Fruit fly (Drosophila melanogaster) whole organism, embryonic: ENCODE results near the gene bsh.

ENCODE experiments used
- Atf6 ChIP-seq: fragments of 200-800 bp; sonication (Bioruptor generic); IDR thresholded peaks from 2 replicates; pipeline ENCODE4 v1.3.6; 2022; ENCODE audit warnings: missing biosample characterization, missing genetic modification characterization
- Bdp1 ChIP-seq: fragments of 200-800 bp; sonication (Bioruptor generic); optimal IDR thresholded peaks from 3 replicates; lab custom pipeline; 2016; ENCODE audit warnings: missing biosample characterization, missing genetic modification characterization
- CG10267 ChIP-seq: fragments of 200-800 bp; sonication (Bioruptor generic); optimal IDR thresholded peaks from 2 replicates; lab custom pipeline; 2018; ENCODE audit warnings: missing biosample characterization, mild to moderate bottlenecking, missing genetic modification characterization, moderate library complexity
- CG10979 ChIP-seq: fragments of 200-800 bp; sonication (Bioruptor generic); optimal IDR thresholded peaks from 2 replicates; lab custom pipeline; 2018; ENCODE audit warnings: missing biosample characterization, mild to moderate bottlenecking, missing genetic modification characterization, moderate library complexity
- CG11560 ChIP-seq: fragments of 200-800 bp; sonication (Bioruptor generic); IDR thresholded peaks from 3 replicates; pipeline ENCODE4 v1.3.6; 2022; ENCODE audit warnings: missing biosample characterization, missing genetic modification characterization
- CG11696 ChIP-seq: fragments of 200-800 bp; sonication (Bioruptor generic); IDR thresholded peaks from 2 replicates; pipeline ENCODE4 v1.3.6; 2022; ENCODE audit warnings: missing biosample characterization, missing genetic modification characterization
- CG1233 ChIP-seq: fragments of 200-800 bp; sonication (Bioruptor generic); optimal IDR thresholded peaks from 4 replicates; lab custom pipeline; 2018; ENCODE audit warnings: missing biosample characterization, mild to moderate bottlenecking, missing genetic modification characterization
- CG12769 ChIP-seq: fragments of 200-800 bp; sonication (Bioruptor generic); optimal IDR thresholded peaks from 2 replicates; lab custom pipeline; 2019; ENCODE audit warnings: missing biosample characterization, mild to moderate bottlenecking, missing genetic modification characterization, moderate library complexity
- CG14441 ChIP-seq: fragments of 200-800 bp; sonication (Bioruptor generic); IDR thresholded peaks from 2 replicates; pipeline ENCODE4 v1.3.6; 2022; ENCODE audit warnings: missing biosample characterization, missing genetic modification characterization
- CG14965 ChIP-seq: fragments of 200-800 bp; sonication (Bioruptor generic); optimal IDR thresholded peaks from 2 replicates; lab custom pipeline; 2016; ENCODE audit warnings: missing biosample characterization, missing genetic modification characterization, borderline replicate concordance
- CG1603 ChIP-seq: fragments of 200-800 bp; sonication (Bioruptor generic); optimal IDR thresholded peaks from 2 replicates; lab custom pipeline; 2019; ENCODE audit warnings: missing biosample characterization, mild to moderate bottlenecking, missing genetic modification characterization, moderate library complexity
- CG17359 ChIP-seq: fragments of 200-800 bp; sonication (Bioruptor generic); optimal IDR thresholded peaks from 3 replicates; lab custom pipeline; 2018; ENCODE audit warnings: missing biosample characterization, mild to moderate bottlenecking, missing genetic modification characterization, moderate library complexity
- CG18619 ChIP-seq: fragments of 200-800 bp; sonication (Bioruptor generic); optimal IDR thresholded peaks from 3 replicates; lab custom pipeline; 2017; ENCODE audit warnings: missing biosample characterization, mild to moderate bottlenecking, missing genetic modification characterization
- CG2712 ChIP-seq: fragments of 200-800 bp; optimal IDR thresholded peaks from 3 replicates; lab custom pipeline; 2019; ENCODE audit warnings: missing biosample characterization, mild to moderate bottlenecking, missing genetic modification characterization, moderate library complexity
- CG30431 ChIP-seq: fragments of 200-800 bp; sonication (Bioruptor generic); optimal IDR thresholded peaks from 2 replicates; lab custom pipeline; 2017; ENCODE audit warnings: missing biosample characterization, missing genetic modification characterization
- CG31224 ChIP-seq: fragments of 200-800 bp; sonication (Bioruptor generic); IDR thresholded peaks from 2 replicates; pipeline ENCODE4 v1.3.6; 2022; ENCODE audit warnings: missing biosample characterization, missing genetic modification characterization
- CG33557 ChIP-seq: fragments of 200-800 bp; sonication (Bioruptor generic); optimal IDR thresholded peaks from 2 replicates; lab custom pipeline; 2019; ENCODE audit warnings: missing biosample characterization, mild to moderate bottlenecking, missing genetic modification characterization, moderate library complexity
- CG3995 ChIP-seq: fragments of 200-800 bp; sonication (Bioruptor generic); optimal IDR thresholded peaks from 3 replicates; lab custom pipeline; 2016; ENCODE audit warnings: missing biosample characterization, missing genetic modification characterization
- CG6272 ChIP-seq: fragments of 200-800 bp; sonication (Bioruptor generic); IDR thresholded peaks from 2 replicates; pipeline ENCODE4 v1.3.6; 2022; ENCODE audit warnings: missing biosample characterization, missing genetic modification characterization
- Dfd ChIP-seq, 2 experiments: fragments of >200 bp; optimal IDR thresholded peaks; 2 replicates each; lab custom pipeline; 2017; ENCODE audit warnings: missing biosample characterization in 2 of 2, missing genetic modification characterization in 2 of 2
- Doc3 ChIP-seq: fragments of 200-800 bp; sonication (Bioruptor generic); IDR thresholded peaks from 3 replicates; pipeline ENCODE4 v1.3.6; 2022; ENCODE audit warnings: missing biosample characterization, missing genetic modification characterization; ENCODE audit not compliant: partially characterized antibody
- Dref ChIP-seq: fragments of 200-800 bp; sonication (Bioruptor generic); IDR thresholded peaks from 2 replicates; pipeline ENCODE4 v1.3.6; 2022; ENCODE audit warnings: missing biosample characterization, missing genetic modification characterization
- Fer3 ChIP-seq: fragments of 200-800 bp; sonication (Bioruptor generic); optimal IDR thresholded peaks from 2 replicates; lab custom pipeline; 2018; ENCODE audit warnings: missing biosample characterization, mild to moderate bottlenecking, missing genetic modification characterization, moderate library complexity
- HLH4C ChIP-seq: fragments of 200-800 bp; sonication (Bioruptor generic); IDR thresholded peaks from 3 replicates; pipeline ENCODE4 v1.3.6; 2022; ENCODE audit warnings: missing biosample characterization, missing genetic modification characterization; ENCODE audit not compliant: partially characterized antibody
- Hmx ChIP-seq: fragments of 200-800 bp; sonication (Bioruptor generic); optimal IDR thresholded peaks from 2 replicates; lab custom pipeline; 2016; ENCODE audit warnings: missing biosample characterization, missing genetic modification characterization
- Max ChIP-seq: fragments of 200-800 bp; sonication (Bioruptor generic); optimal IDR thresholded peaks from 2 replicates; lab custom pipeline; 2016; ENCODE audit warnings: missing biosample characterization, mild to moderate bottlenecking, missing genetic modification characterization
- Med ChIP-seq: fragments of 200-800 bp; sonication (Bioruptor generic); peaks from one replicate; lab custom pipeline; 2016; ENCODE audit warnings: missing biosample characterization, missing genetic modification characterization, mild to moderate bottlenecking, inconsistent platforms, moderate library complexity
- Side ChIP-seq: fragments of 200-800 bp; sonication (Bioruptor generic); optimal IDR thresholded peaks from 2 replicates; lab custom pipeline; 2016; ENCODE audit warnings: missing biosample characterization, missing genetic modification characterization
- Sox102F ChIP-seq: fragments of 200-800 bp; sonication (Bioruptor generic); optimal IDR thresholded peaks from 2 replicates; lab custom pipeline; 2018; ENCODE audit warnings: missing biosample characterization, mild to moderate bottlenecking, missing genetic modification characterization, moderate library complexity
- Xrp1 ChIP-seq: fragments of 200-800 bp; sonication (Bioruptor generic); IDR thresholded peaks from 2 replicates; pipeline ENCODE4 v1.3.6; 2022; ENCODE audit warnings: missing biosample characterization, missing genetic modification characterization
- ap ChIP-seq: fragments of 200-800 bp; sonication (Bioruptor generic); IDR thresholded peaks from 2 replicates; pipeline ENCODE4 v1.3.6; 2022; ENCODE audit warnings: missing biosample characterization, missing genetic modification characterization
- ato ChIP-seq: fragments of 200-800 bp; sonication (Bioruptor generic); IDR thresholded peaks from 2 replicates; pipeline ENCODE4 v1.3.6; 2022; ENCODE audit warnings: missing biosample characterization, missing genetic modification characterization; ENCODE audit not compliant: partially characterized antibody
- bcd ChIP-seq: fragments of 200-800 bp; sonication (Bioruptor generic); optimal IDR thresholded peaks from 2 replicates; lab custom pipeline; 2017; ENCODE audit warnings: missing biosample characterization, mild to moderate bottlenecking, missing genetic modification characterization
- btn ChIP-seq: fragments of 200-800 bp; sonication (Bioruptor generic); optimal IDR thresholded peaks from 2 replicates; lab custom pipeline; 2016; ENCODE audit warnings: missing biosample characterization, missing genetic modification characterization
- crc ChIP-seq: fragments of 200-800 bp; sonication (Bioruptor generic); optimal IDR thresholded peaks from 2 replicates; lab custom pipeline; 2016; ENCODE audit warnings: missing biosample characterization, missing genetic modification characterization
- dati ChIP-seq: fragments of 200-800 bp; sonication (Bioruptor generic); IDR thresholded peaks from 2 replicates; pipeline ENCODE4 v1.3.6; 2022; ENCODE audit warnings: missing biosample characterization, missing genetic modification characterization
- dysf ChIP-seq: fragments of 200-800 bp; sonication (Bioruptor generic); IDR thresholded peaks from 3 replicates; pipeline ENCODE4 v1.3.6; 2022; ENCODE audit warnings: missing biosample characterization, missing genetic modification characterization
- fd3F ChIP-seq: fragments of 200-800 bp; sonication (Bioruptor generic); optimal IDR thresholded peaks from 2 replicates; lab custom pipeline; 2018; ENCODE audit warnings: missing biosample characterization, mild to moderate bottlenecking, missing genetic modification characterization, moderate library complexity
- jing ChIP-seq: fragments of 200-800 bp; sonication (Bioruptor generic); optimal IDR thresholded peaks from 2 replicates; lab custom pipeline; 2018; ENCODE audit warnings: missing biosample characterization, mild to moderate bottlenecking, missing genetic modification characterization
- lab ChIP-seq: fragments of 200-800 bp; sonication (Bioruptor generic); optimal IDR thresholded peaks from 3 replicates; lab custom pipeline; 2017; ENCODE audit warnings: missing biosample characterization, missing genetic modification characterization, mild to moderate bottlenecking, moderate library complexity, missing genetic modification reagents
- nmo ChIP-seq: fragments of 200-800 bp; sonication (Bioruptor generic); optimal IDR thresholded peaks from 2 replicates; lab custom pipeline; 2018; ENCODE audit warnings: missing biosample characterization, mild to moderate bottlenecking, missing genetic modification characterization, moderate library complexity
- phol ChIP-seq: fragments of 200-800 bp; sonication (Bioruptor generic); optimal IDR thresholded peaks from 3 replicates; lab custom pipeline; 2018; ENCODE audit warnings: missing biosample characterization, mild to moderate bottlenecking, missing genetic modification characterization, moderate library complexity
- shn ChIP-seq: fragments of 200-800 bp; sonication (Bioruptor generic); optimal IDR thresholded peaks from 3 replicates; lab custom pipeline; 2016; ENCODE audit warnings: missing biosample characterization, missing genetic modification characterization
- sna ChIP-seq: fragments of 200-800 bp; sonication (Bioruptor generic); IDR thresholded peaks from 2 replicates; pipeline ENCODE4 v1.3.6; 2022; ENCODE audit warnings: missing biosample characterization, missing genetic modification characterization; ENCODE audit not compliant: partially characterized antibody
- tgo ChIP-seq: fragments of 200-800 bp; sonication (Bioruptor generic); IDR thresholded peaks from 3 replicates; pipeline ENCODE4 v1.3.6; 2022; ENCODE audit warnings: missing biosample characterization, missing genetic modification characterization
- tio ChIP-seq: fragments of 200-800 bp; sonication (Bioruptor generic); optimal IDR thresholded peaks from 2 replicates; lab custom pipeline; 2017; ENCODE audit warnings: missing biosample characterization, missing genetic modification characterization, inconsistent platforms
- toy ChIP-seq: fragments of 200-800 bp; sonication (Bioruptor generic); IDR thresholded peaks from 2 replicates; pipeline ENCODE4 v1.3.6; 2022; ENCODE audit warnings: missing biosample characterization, missing genetic modification characterization
- usp ChIP-seq: fragments of >200 bp; optimal IDR thresholded peaks from 2 replicates; lab custom pipeline; 2017; ENCODE audit warnings: missing biosample characterization, missing genetic modification characterization
- yki ChIP-seq: fragments of >200 bp; optimal IDR thresholded peaks from 3 replicates; lab custom pipeline; 2018
- z ChIP-seq: fragments of 200-800 bp; sonication (Bioruptor generic); IDR thresholded peaks from 3 replicates; pipeline ENCODE4 v1.3.6; 2022; ENCODE audit warnings: missing biosample characterization, missing genetic modification characterization
- zen2 ChIP-seq: fragments of 200-800 bp; sonication (Bioruptor generic); IDR thresholded peaks from 3 replicates; pipeline ENCODE4 v1.3.6; 2022; ENCODE audit warnings: missing biosample characterization, missing genetic modification characterization; ENCODE audit not compliant: partially characterized antibody
- zf30C ChIP-seq: fragments of 200-800 bp; sonication (Bioruptor generic); optimal IDR thresholded peaks from 3 replicates; lab custom pipeline; 2018; ENCODE audit warnings: missing biosample characterization, mild to moderate bottlenecking, missing genetic modification characterization

Gene bsh

DNA sequence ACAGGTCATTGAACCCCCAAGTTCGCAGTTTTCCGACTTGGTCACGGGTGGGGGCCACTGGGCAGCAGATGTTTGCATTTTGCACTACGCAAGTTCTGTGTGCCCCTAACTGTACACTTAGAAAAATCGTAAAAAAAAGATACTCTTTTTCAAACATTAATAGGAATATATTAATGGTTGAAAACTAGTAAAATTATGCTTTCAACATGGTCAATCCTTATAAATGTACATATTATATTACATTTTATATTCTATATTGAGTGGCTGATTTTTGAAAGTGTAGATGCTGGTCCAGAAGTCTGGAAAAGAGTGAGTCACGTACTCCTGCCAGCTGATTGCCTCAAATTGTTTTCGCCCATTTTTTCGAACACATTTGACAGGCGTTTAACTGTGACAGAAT is 31.8 kb upstream of the bsh start (continued):
- no peak for TF ChIP-seq tio
- TF ChIP-seq Doc3 (GFP tag; lab: Robert Waterston, UW), result no peak
- TF ChIP-seq HLH4C (GFP tag; lab: Robert Waterston, UW), result no peak
- no peak for TF ChIP-seq CG31224 (GFP tag; lab: Robert Waterston, UW)
- no peak for TF ChIP-seq Dfd (GFP tag; optimal IDR thresholded peaks at IDR 0.05; lab: Kevin White, UChicago)
- TF ChIP-seq nmo, result peak; percentile 12
- no peak for TF ChIP-seq zen2 (GFP tag; lab: Robert Waterston, UW)
- no peak for TF ChIP-seq tgo (GFP tag; lab: Robert Waterston, UW)
- TF ChIP-seq Side, result no peak
- no peak for TF ChIP-seq bcd (GFP tag; lab: Kevin White, UChicago)
- TF ChIP-seq CG30431 (GFP tag; lab: Kevin White, UChicago), result no peak
- TF ChIP-seq jing (GFP tag; lab: Kevin White, UChicago), result no peak
- TF ChIP-seq CG11560 (tag; lab: Robert Waterston, UW), result no peak
- no peak for TF ChIP-seq yki (lab: Kevin White, UChicago)
- TF ChIP-seq Fer3 (tag; lab: Kevin White, UChicago), result peak; percentile 7
- TF ChIP-seq CG33557 (GFP tag; lab: Kevin White, UChicago), result no peak
- no peak for TF ChIP-seq btn (GFP tag; lab: Kevin White, UChicago)
- TF ChIP-seq CG10979, result peak; percentile 40
- TF ChIP-seq Hmx (GFP tag; lab: Kevin White, UChicago), result no peak
- peak; percentile 10 for TF ChIP-seq CG1603
- TF ChIP-seq CG6272 (GFP tag; lab: Robert Waterston, UW), result no peak
- no peak for TF ChIP-seq Max (GFP tag; lab: Kevin White, UChicago)
- TF ChIP-seq Atf6, result 0 out of 2 replicates have a peak, but pooled peaks have one; percentile 25
- TF ChIP-seq CG17359 (tag; lab: Kevin White, UChicago), result peak; percentile 9
- TF ChIP-seq fd3F (GFP tag; lab: Kevin White, UChicago), result peak; percentile 7
- peak; percentile 36 for TF ChIP-seq CG2712
- no peak for TF ChIP-seq dysf
- no peak for TF ChIP-seq CG1233 (GFP tag; lab: Kevin White, UChicago)
- peak; percentile 43 for TF ChIP-seq lab
- TF ChIP-seq CG3995 (GFP tag; lab: Kevin White, UChicago), result no peak
- TF ChIP-seq sna (GFP tag; lab: Robert Waterston, UW), result no peak
- TF ChIP-seq CG14441 (GFP tag; lab: Robert Waterston, UW), result no peak
- no peak for TF ChIP-seq usp (GFP tag; lab: Kevin White, UChicago)
- no peak for TF ChIP-seq CG14965
- no peak for TF ChIP-seq ato (GFP tag; lab: Robert Waterston, UW)
- TF ChIP-seq phol (tag; lab: Kevin White, UChicago), result peak; percentile 32
- TF ChIP-seq Bdp1 (GFP tag; lab: Kevin White, UChicago), result no peak
- TF ChIP-seq Sox102F (GFP tag; lab: Kevin White, UChicago), result peak; percentile 38
- no peak for TF ChIP-seq toy
- peak; percentile 9 for TF ChIP-seq CG10267 (tag; lab: Kevin White, UChicago)
- TF ChIP-seq zf30C (GFP tag; lab: Kevin White, UChicago), result no peak
- TF ChIP-seq ap, result no peak
- TF ChIP-seq shn, result no peak
- no peak for TF ChIP-seq CG18619 (GFP tag; lab: Kevin White, UChicago)
- TF ChIP-seq Xrp1, result peak; percentile 39; the same call in 1 of the 2 replicates
- TF ChIP-seq crc (GFP tag; lab: Kevin White, UChicago), result no peak
- no peak for TF ChIP-seq z
- TF ChIP-seq CG11696 (GFP tag; lab: Robert Waterston, UW), result no peak
- no peak for TF ChIP-seq dati (GFP tag; lab: Robert Waterston, UW)
- TF ChIP-seq Med (GFP tag; lab: Kevin White, UChicago), result peak; percentile 6
- peak; percentile 5 for TF ChIP-seq CG12769
- no peak for TF ChIP-seq Dref (GFP tag; lab: Robert Waterston, UW)
